Worm (Caenorhabditis elegans) whole organism, midembryonic: ENCODE data around the gene glr-6.
"Not testable (repeated sequence)": the region's sequence is repeated elsewhere in the genome, so short reads cannot be mapped to it uniquely, and the experiment has no call there.

Source experiments
- T22C8.4 ChIP-seq: fragments of 200-800 bp; sonication (Bioruptor generic); IDR thresholded peaks from 2 replicates; pipeline ENCODE4 v1.3.6; 2022; ENCODE audit warnings: missing genetic modification characterization, missing compliant biosample characterization
- cog-1 ChIP-seq: sonication (generic microtip); optimal IDR thresholded peaks from 2 replicates; lab custom pipeline; 2016; ENCODE audit warnings: missing genetic modification characterization, missing compliant biosample characterization
- flt-1 ChIP-seq: fragments of 200-800 bp; sonication (Bioruptor generic); IDR thresholded peaks from 2 replicates; pipeline ENCODE4 v1.3.6; 2022; ENCODE audit warnings: missing genetic modification characterization, missing compliant biosample characterization
- klf-2 ChIP-seq: fragments of 200-800 bp; sonication (Bioruptor generic); conservative IDR thresholded peaks from 2 replicates; pipeline ENCODE4 v1.3.6; 2022; ENCODE audit warnings: missing genetic modification reagents, missing genetic modification characterization, missing compliant biosample characterization
- med-1 ChIP-seq: sonication (generic microtip); optimal IDR thresholded peaks from 2 replicates; lab custom pipeline; 2017; ENCODE audit warnings: missing genetic modification characterization, mild to moderate bottlenecking, missing compliant biosample characterization, antibody characterized with exemption, missing genetic modification reagents; ENCODE audit not compliant: insufficient read depth
- ref-1 ChIP-seq: fragments of 200-800 bp; sonication (Bioruptor generic); conservative IDR thresholded peaks from 2 replicates; pipeline ENCODE4 v1.3.6; 2022; ENCODE audit warnings: missing genetic modification reagents, missing genetic modification characterization, missing compliant biosample characterization
- tab-1 ChIP-seq: fragments of 200-800 bp; sonication (Bioruptor generic); IDR thresholded peaks from 2 replicates; pipeline ENCODE4 v1.3.6; 2022; ENCODE audit warnings: missing genetic modification characterization, missing compliant biosample characterization
- ztf-23 ChIP-seq: fragments of 200-800 bp; sonication (Bioruptor generic); IDR thresholded peaks from 2 replicates; pipeline ENCODE4 v1.3.6; 2022; ENCODE audit warnings: missing genetic modification reagents, missing genetic modification characterization, missing compliant biosample characterization
- ztf-29 ChIP-seq: fragments of 200-800 bp; sonication (Bioruptor generic); IDR thresholded peaks from 2 replicates; pipeline ENCODE4 v1.3.6; 2022; ENCODE audit warnings: missing genetic modification reagents, missing genetic modification characterization, missing compliant biosample characterization

glr-6 gene

ce11 chrX:6868669-6869068 lies 28.1 kb upstream of the glr-6 start, which contains the start of gene C53B7.6:
TSS of gene C53B7.6 (minus strand) at chrX:6868769.
- TF ChIP-seq ztf-23 (GFP tag; lab: Robert Waterston, UW); med-1; T22C8.4 (GFP tag; lab: Robert Waterston, UW): not testable (repeated sequence)

DNA sequence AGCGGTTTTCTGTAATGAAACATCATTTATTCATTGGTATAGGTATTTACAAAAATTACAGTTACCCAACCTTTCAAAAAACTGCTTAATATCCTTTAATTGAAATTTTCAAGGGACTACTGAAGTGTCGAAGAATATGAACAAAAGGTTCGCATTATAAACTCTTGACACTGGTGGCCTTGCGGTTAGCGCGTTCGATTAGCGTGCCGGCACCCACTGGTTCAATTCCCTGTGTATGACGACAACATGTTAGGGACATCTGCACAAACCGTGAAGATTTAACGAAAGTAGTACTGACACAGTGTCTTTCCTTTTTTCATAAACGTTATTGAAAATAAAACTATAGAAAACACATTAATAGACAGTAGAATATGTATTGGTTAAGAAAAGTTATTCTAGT lies 27.2 kb upstream of the glr-6 start:
- TF ChIP-seq ztf-29 (GFP tag; lab: Robert Waterston, UW) (peak; percentile 20; the same call in 1 of the 2 replicates), ref-1 (GFP tag; lab: Robert Waterston, UW) (no peak; the same call in 1 of the 2 replicates), klf-2 (0 out of 2 replicates have a peak, but pooled peaks have one; percentile 38), T22C8.4 (GFP tag; lab: Robert Waterston, UW) (no peak), ztf-23 (GFP tag; lab: Robert Waterston, UW) (0 out of 2 replicates have a peak, but pooled peaks have one; percentile 63), flt-1 (GFP tag; lab: Robert Waterston, UW) (no peak; the same call in 1 of the 2 replicates), cog-1 (tag; lab: Kevin White, UChicago) (peak; percentile 37), med-1 (no peak), tab-1 (GFP tag; lab: Robert Waterston, UW) (peak; percentile 69; the same call in 1 of the 2 replicates)

ce11 chrX:6866900-6867299 lies 26.4 kb upstream of the glr-6 start:
- TF ChIP-seq klf-2 (no peak), cog-1 (tag; lab: Kevin White, UChicago) (no peak), T22C8.4 (GFP tag; lab: Robert Waterston, UW) (no peak), med-1 (no peak), ztf-23 (GFP tag; lab: Robert Waterston, UW) (no peak), tab-1 (GFP tag; lab: Robert Waterston, UW) (no peak), ztf-29 (GFP tag; lab: Robert Waterston, UW) (no peak), flt-1 (GFP tag; lab: Robert Waterston, UW) (no peak), ref-1 (GFP tag; lab: Robert Waterston, UW) (no peak)

DNA sequence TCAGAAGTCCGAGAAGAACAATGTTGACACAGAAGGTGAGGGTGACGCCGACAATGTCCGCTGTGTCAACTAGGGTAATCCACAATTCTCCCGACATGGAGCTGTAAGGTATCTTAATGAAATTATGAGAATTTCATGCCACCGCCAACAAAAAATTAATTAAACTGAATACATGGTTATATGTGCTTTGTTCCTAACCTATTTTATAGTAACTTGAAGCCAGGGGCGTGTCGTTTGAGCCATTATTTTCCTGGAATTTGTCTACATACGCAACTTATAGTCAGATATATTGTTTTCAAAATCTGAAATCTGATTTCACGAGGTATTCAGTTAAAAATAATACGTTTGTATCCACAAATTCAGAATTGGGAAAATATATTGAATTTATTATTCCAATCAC lies 25.3 kb upstream of the glr-6 start, which contains the start of gene odr-10:
Gene odr-10, minus strand, starts transcription at position 101 of the 400 bp plus-strand sequence.
- no peak for TF ChIP-seq flt-1 (GFP tag; lab: Robert Waterston, UW)
- TF ChIP-seq klf-2: no peak
- no peak for TF ChIP-seq cog-1 (tag; lab: Kevin White, UChicago)
- no peak for TF ChIP-seq ztf-29 (GFP tag; lab: Robert Waterston, UW)
- TF ChIP-seq T22C8.4 (GFP tag; lab: Robert Waterston, UW): no peak
- TF ChIP-seq tab-1 (GFP tag; lab: Robert Waterston, UW): no peak
- TF ChIP-seq ztf-23 (GFP tag; lab: Robert Waterston, UW): no peak
- no peak for TF ChIP-seq ref-1 (GFP tag; lab: Robert Waterston, UW)
- TF ChIP-seq med-1: no peak

ce11 chrX:6863032-6863431 lies 22.5 kb upstream of the glr-6 start, which contains the start of gene nep-4:
TSS of gene nep-4 (minus strand) at chrX:6863424.
- TF ChIP-seq T22C8.4 (GFP tag; lab: Robert Waterston, UW) (no peak), ztf-29 (GFP tag; lab: Robert Waterston, UW) (no peak), flt-1 (GFP tag; lab: Robert Waterston, UW) (no peak), ztf-23 (GFP tag; lab: Robert Waterston, UW) (no peak), cog-1 (tag; lab: Kevin White, UChicago) (no peak), klf-2 (no peak), ref-1 (GFP tag; lab: Robert Waterston, UW) (no peak), tab-1 (GFP tag; lab: Robert Waterston, UW) (no peak), med-1 (no peak)

DNA sequence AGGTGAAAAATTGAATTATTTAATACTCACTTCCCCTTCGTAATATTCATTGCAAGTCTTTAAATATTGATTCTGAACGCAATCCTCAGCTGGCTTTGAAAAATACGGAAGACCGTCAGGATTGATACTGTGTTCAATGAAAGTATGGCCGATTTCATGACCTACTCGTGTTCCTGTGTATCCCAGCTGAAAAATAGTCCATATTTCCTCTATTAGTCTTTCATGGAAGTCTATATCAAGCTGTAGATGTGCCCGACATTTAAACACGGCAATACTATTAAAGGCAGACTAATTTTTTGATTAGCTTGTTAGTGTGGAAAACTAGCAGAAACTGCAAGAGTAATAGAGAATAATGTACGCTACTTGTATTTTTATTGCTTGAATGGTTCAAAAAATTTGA lies 21.0 kb upstream of the glr-6 start:
- TF ChIP-seq flt-1 (GFP tag; lab: Robert Waterston, UW) (no peak), ztf-23 (GFP tag; lab: Robert Waterston, UW) (no peak), klf-2 (no peak), tab-1 (GFP tag; lab: Robert Waterston, UW) (no peak), cog-1 (tag; lab: Kevin White, UChicago) (no peak), ref-1 (GFP tag; lab: Robert Waterston, UW) (no peak)

- TF ChIP-seq ztf-23 (GFP tag; lab: Robert Waterston, UW) (no peak), cog-1 (tag; lab: Kevin White, UChicago) (no peak), T22C8.4 (GFP tag; lab: Robert Waterston, UW) (no peak), ref-1 (GFP tag; lab: Robert Waterston, UW) (no peak), tab-1 (GFP tag; lab: Robert Waterston, UW) (no peak), flt-1 (GFP tag; lab: Robert Waterston, UW) (no peak), ztf-29 (GFP tag; lab: Robert Waterston, UW) (no peak), med-1 (no peak), klf-2 (no peak)
These were observed 16.3 kb upstream of the glr-6 start for ce11 chrX:6856793-6857192.

- TF ChIP-seq flt-1 (GFP tag; lab: Robert Waterston, UW): no peak
- TF ChIP-seq med-1: no peak
- TF ChIP-seq T22C8.4 (GFP tag; lab: Robert Waterston, UW): no peak
- no peak for TF ChIP-seq ref-1 (GFP tag; lab: Robert Waterston, UW)
- no peak for TF ChIP-seq klf-2
- no peak for TF ChIP-seq ztf-23 (GFP tag; lab: Robert Waterston, UW)
- TF ChIP-seq tab-1 (GFP tag; lab: Robert Waterston, UW): no peak
- no peak for TF ChIP-seq ztf-29 (GFP tag; lab: Robert Waterston, UW)
- no peak for TF ChIP-seq cog-1 (tag; lab: Kevin White, UChicago)
These were observed 12.8 kb upstream of the glr-6 start, which contains the start of gene rig-3 for ce11 chrX:6853318-6853717. TSS of gene rig-3 (plus strand) at chrX:6853618.

DNA sequence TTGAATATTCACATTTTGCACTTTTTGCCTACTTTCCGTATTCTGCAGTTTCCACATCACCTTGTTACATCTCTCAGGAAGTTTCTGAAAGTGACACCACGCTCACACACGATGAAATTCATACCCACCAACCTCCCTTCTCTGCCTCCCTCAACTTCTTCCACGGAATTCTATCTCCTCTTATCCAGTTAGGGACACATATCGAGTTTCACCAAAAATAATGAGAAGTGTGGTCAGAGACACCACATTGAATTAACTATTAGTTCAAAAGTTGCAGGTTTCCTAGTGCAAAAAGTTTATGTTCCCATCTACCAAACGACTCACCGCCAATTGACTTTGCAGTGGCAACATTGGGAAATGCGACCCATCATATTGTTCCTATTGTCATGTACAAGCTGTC lies 9.9 kb upstream of the glr-6 start:
- TF ChIP-seq ztf-23 (GFP tag; lab: Robert Waterston, UW) (no peak), klf-2 (no peak), T22C8.4 (GFP tag; lab: Robert Waterston, UW) (no peak), cog-1 (tag; lab: Kevin White, UChicago) (no peak), ztf-29 (GFP tag; lab: Robert Waterston, UW) (no peak), med-1 (no peak), flt-1 (GFP tag; lab: Robert Waterston, UW) (no peak), tab-1 (GFP tag; lab: Robert Waterston, UW) (no peak), ref-1 (GFP tag; lab: Robert Waterston, UW) (no peak)
